Worm (Caenorhabditis elegans) whole organism, L4 larva: ENCODE measurements around the gene F29A7.6.
A peak's percentile ranks its signal among the peaks of the same experiment; 100 is the strongest.

Experiments
- D1046.2 ChIP-seq: fragments of 200-800 bp; sonication (Bioruptor generic); IDR thresholded peaks from 2 replicates; pipeline ENCODE4 v1.3.6; 2022; ENCODE audit warnings: missing genetic modification characterization, missing compliant biosample characterization
- F10B5.3 ChIP-seq: sonication (generic microtip); optimal IDR thresholded peaks from 2 replicates; lab custom pipeline; 2016; ENCODE audit warnings: mild to moderate bottlenecking, missing genetic modification characterization, missing compliant biosample characterization
- F44E2.7 ChIP-seq: fragments of 200-800 bp; sonication (Bioruptor generic); IDR thresholded peaks from 2 replicates; pipeline ENCODE4 v2.1.2; 2022; ENCODE audit warnings: missing genetic modification characterization, missing compliant biosample characterization
- Y5F2A.4 ChIP-seq: fragments of 200-800 bp; sonication (Bioruptor generic); optimal IDR thresholded peaks from 2 replicates; lab custom pipeline; 2018; ENCODE audit warnings: mild to moderate bottlenecking, missing genetic modification characterization, missing compliant biosample characterization
- aha-1 ChIP-seq: fragments of 150-350 bp; peaks from one replicate; lab custom pipeline; 2014; ENCODE audit warnings: missing biosample characterization, missing genetic modification characterization
- attf-4 ChIP-seq: sonication (generic microtip); optimal IDR thresholded peaks from 3 replicates; lab custom pipeline; 2017; ENCODE audit warnings: missing biosample characterization, missing genetic modification characterization
- ceh-44 ChIP-seq: fragments of 200-800 bp; sonication (Bioruptor generic); IDR thresholded peaks from 2 replicates; pipeline ENCODE4 v1.3.6; 2022; ENCODE audit warnings: missing genetic modification reagents, missing genetic modification characterization, missing compliant biosample characterization
- ces-1 ChIP-seq: fragments of 150-350 bp; sonication (generic microtip); optimal IDR thresholded peaks from 4 replicates; lab custom pipeline; 2014; ENCODE audit warnings: missing biosample characterization, missing genetic modification reagents, missing genetic modification characterization
- cey-2 ChIP-seq: sonication (generic microtip); optimal IDR thresholded peaks from 3 replicates; lab custom pipeline; 2017; ENCODE audit warnings: missing genetic modification characterization, mild to moderate bottlenecking, missing compliant biosample characterization, antibody characterized with exemption, borderline replicate concordance; ENCODE audit not compliant: insufficient read depth
- daf-19 ChIP-seq: fragments of 200-800 bp; sonication (Bioruptor generic); conservative IDR thresholded peaks from 2 replicates; pipeline ENCODE4 v1.3.6; 2022; ENCODE audit warnings: missing genetic modification characterization, missing compliant biosample characterization
- dmd-6 ChIP-seq: fragments of 200-800 bp; sonication (Bioruptor generic); IDR thresholded peaks from 2 replicates; pipeline ENCODE4 v1.3.6; 2022; ENCODE audit warnings: missing genetic modification reagents, missing genetic modification characterization, missing compliant biosample characterization
- dmd-9 ChIP-seq: fragments of 200-800 bp; sonication (Bioruptor generic); IDR thresholded peaks from 2 replicates; pipeline ENCODE4 v1.3.6; 2022; ENCODE audit warnings: missing genetic modification reagents, missing genetic modification characterization, missing compliant biosample characterization
- duxl-1 ChIP-seq: sonication (generic microtip); optimal IDR thresholded peaks from 2 replicates; lab custom pipeline; 2016; ENCODE audit warnings: mild to moderate bottlenecking, missing genetic modification characterization, moderate library complexity, missing compliant biosample characterization; ENCODE audit not compliant: poor library complexity
- egl-43 ChIP-seq: fragments of 200-800 bp; sonication (Bioruptor generic); IDR thresholded peaks from 2 replicates; pipeline ENCODE4 v1.3.6; 2022; ENCODE audit warnings: missing genetic modification reagents, missing genetic modification characterization, missing compliant biosample characterization
- fkh-10 ChIP-seq: fragments of 150-350 bp; optimal IDR thresholded peaks from 2 replicates; lab custom pipeline; 2014; ENCODE audit warnings: missing biosample characterization, missing genetic modification reagents, missing genetic modification characterization
- hlh-11 ChIP-seq: fragments of 200-800 bp; sonication (Bioruptor generic); optimal IDR thresholded peaks from 2 replicates; lab custom pipeline; 2018; ENCODE audit warnings: mild to moderate bottlenecking, missing genetic modification characterization, missing compliant biosample characterization
- hlh-30 ChIP-seq: sonication (generic microtip); optimal IDR thresholded peaks from 2 replicates; lab custom pipeline; 2017; ENCODE audit warnings: antibody characterized with exemption, mild to moderate bottlenecking, missing genetic modification characterization, missing compliant biosample characterization; ENCODE audit not compliant: insufficient read depth
- hmg-1.1 ChIP-seq: fragments of 200-800 bp; sonication (Bioruptor generic); IDR thresholded peaks from 2 replicates; pipeline ENCODE4 v1.3.6; 2022; ENCODE audit warnings: missing genetic modification reagents, missing genetic modification characterization, missing compliant biosample characterization
- lim-7 ChIP-seq: fragments of 200-800 bp; sonication (Bioruptor generic); IDR thresholded peaks from 2 replicates; pipeline ENCODE4 v1.3.6; 2022; ENCODE audit warnings: missing genetic modification characterization, missing compliant biosample characterization
- lin-13 ChIP-seq: fragments of 150-350 bp; optimal IDR thresholded peaks from 2 replicates; lab custom pipeline; 2014; ENCODE audit warnings: missing biosample characterization, missing genetic modification reagents, missing genetic modification characterization
- lin-15B ChIP-seq: fragments of 150-350 bp; sonication (generic microtip); optimal IDR thresholded peaks from 3 replicates; lab custom pipeline; 2014; ENCODE audit warnings: missing biosample characterization, missing genetic modification characterization
- lsy-2 ChIP-seq, 2 experiments: fragments of 150-350 bp in 1 of 2; sonication (generic microtip) in 1 of 2; optimal IDR thresholded peaks; 2 replicates each; lab custom pipeline; 2014 to 2017; ENCODE audit warnings: missing biosample characterization in 2 of 2, missing genetic modification characterization in 2 of 2
- madf-5 ChIP-seq, 2 experiments: fragments of 200-800 bp; sonication (Bioruptor generic); IDR thresholded peaks; 2 replicates each; pipeline ENCODE4 v1.3.6; 2022; ENCODE audit warnings: missing compliant biosample characterization in 2 of 2, missing genetic modification characterization in 2 of 2
- mdl-1 ChIP-seq, 2 experiments: fragments of 150-350 bp in 1 of 2; sonication (generic microtip) in 1 of 2; optimal IDR thresholded peaks; 2 replicates each; lab custom pipeline; 2014 to 2017; ENCODE audit warnings: missing biosample characterization in 2 of 2, missing genetic modification characterization in 2 of 2
- mep-1 ChIP-seq: fragments of 150-350 bp; sonication (generic microtip); optimal IDR thresholded peaks from 3 replicates; lab custom pipeline; 2014; ENCODE audit warnings: missing biosample characterization, missing genetic modification characterization
- mes-2 ChIP-seq: sonication (generic microtip); optimal IDR thresholded peaks from 2 replicates; lab custom pipeline; 2016; ENCODE audit warnings: missing genotype, mild to moderate bottlenecking, missing genetic modification characterization, missing compliant biosample characterization; ENCODE audit not compliant: poor library complexity, severe bottlenecking
- mxl-2 ChIP-seq: fragments of 200-800 bp; sonication (Bioruptor generic); conservative IDR thresholded peaks from 2 replicates; pipeline ENCODE4 v1.3.6; 2022; ENCODE audit warnings: missing genetic modification reagents, missing genetic modification characterization, missing compliant biosample characterization
- mxl-3 ChIP-seq: fragments of 200-800 bp; sonication (Bioruptor generic); optimal IDR thresholded peaks from 2 replicates; lab custom pipeline; 2018; ENCODE audit warnings: mild to moderate bottlenecking, missing genetic modification characterization, missing compliant biosample characterization
- nhr-25 ChIP-seq: sonication (generic microtip); optimal IDR thresholded peaks from 2 replicates; lab custom pipeline; 2017; ENCODE audit warnings: missing genetic modification characterization, mild to moderate bottlenecking, missing compliant biosample characterization, antibody characterized with exemption, moderate library complexity, borderline replicate concordance; ENCODE audit not compliant: insufficient read depth
- nhr-6 ChIP-seq: fragments of 150-350 bp; optimal IDR thresholded peaks from 2 replicates; lab custom pipeline; 2014; ENCODE audit warnings: missing biosample characterization, missing genetic modification characterization
- saeg-2 ChIP-seq: fragments of 200-800 bp; sonication (Bioruptor generic); IDR thresholded peaks from 2 replicates; pipeline ENCODE4 v1.3.6; 2022; ENCODE audit warnings: missing genetic modification reagents, missing genetic modification characterization, missing compliant biosample characterization
- tra-1 ChIP-seq: fragments of 200-800 bp; sonication (Bioruptor generic); IDR thresholded peaks from 2 replicates; pipeline ENCODE4 v1.3.6; 2022; ENCODE audit warnings: missing genetic modification reagents, missing genetic modification characterization, missing compliant biosample characterization
- unc-130 ChIP-seq: sonication (generic microtip); optimal IDR thresholded peaks from 2 replicates; lab custom pipeline; 2016; ENCODE audit warnings: missing genetic modification reagents, missing genetic modification characterization, missing compliant biosample characterization
- unc-62 ChIP-seq, 3 experiments: fragments of 150-350 bp in 1 of 3; sonication (generic microtip); optimal IDR thresholded peaks in 2 of 3; peaks in 1 of 3; 1 replicate in 1 of 3; 2 replicates in 2 of 3; lab custom pipeline; 2014 to 2017; ENCODE audit warnings: missing biosample characterization in 3 of 3, missing genetic modification characterization in 3 of 3, missing genetic modification reagents in 3 of 3, missing genotype in 1 of 3
- zag-1 ChIP-seq: fragments of 150-350 bp; optimal IDR thresholded peaks from 2 replicates; lab custom pipeline; 2014; ENCODE audit warnings: missing biosample characterization, missing genetic modification characterization
- ztf-11 ChIP-seq: fragments of 150-350 bp; optimal IDR thresholded peaks from 2 replicates; lab custom pipeline; 2014; ENCODE audit warnings: missing biosample characterization, missing genetic modification characterization

The F29A7.6 gene

ce11 chrII:2734735-2735134 is 17.7 kb downstream of the F29A7.6 start:
- TF ChIP-seq attf-4 (no peak), nhr-25 (tag; lab: Kevin White, UChicago) (peak; percentile 15), mxl-3 (GFP tag; lab: Kevin White, UChicago) (no peak), ztf-11 (tag; lab: Kevin White, UChicago) (no peak), ceh-44 (GFP tag; lab: Robert Waterston, UW) (no peak), dmd-9 (GFP tag; lab: Robert Waterston, UW) (0 out of 2 replicates have a peak, but pooled peaks have one; percentile 44), aha-1 (tag; lab: Kevin White, UChicago) (peak; percentile 70), lsy-2 (tag; optimal IDR thresholded peaks at IDR 0.05; lab: Kevin White, UChicago) (peak in 1 of 2 experiments; percentile 30), madf-5 (GFP tag; IDR thresholded peaks at IDR 0.05; lab: Robert Waterston, UW) (no peak), lin-13 (no peak), hlh-11 (tag; lab: Kevin White, UChicago) (peak; percentile 21), hmg-1.1 (GFP tag; lab: Robert Waterston, UW) (peak; percentile 72), tra-1 (no peak), nhr-6 (tag; lab: Kevin White, UChicago) (peak; percentile 26), dmd-6 (GFP tag; lab: Robert Waterston, UW) (0 out of 2 replicates have a peak, but pooled peaks have one; percentile 8), ces-1 (GFP tag; lab: Kevin White, UChicago) (no peak), lim-7 (GFP tag; lab: Robert Waterston, UW) (no peak), cey-2 (tag; lab: Kevin White, UChicago) (no peak), Y5F2A.4 (GFP tag; lab: Kevin White, UChicago) (no peak), egl-43 (GFP tag; lab: Robert Waterston, UW) (0 out of 2 replicates have a peak, but pooled peaks have one; percentile 7), saeg-2 (no peak), mes-2 (tag; lab: Kevin White, UChicago) (peak; percentile 59), unc-62 (GFP tag; optimal IDR thresholded peaks at IDR 0.05 in 1 of 2; lab: Kevin White, UChicago) (peak in 1 of 2 experiments; percentile 47), unc-62 (tag; optimal IDR thresholded peaks at IDR 0.05; lab: Kevin White, UChicago) (no peak), mep-1 (tag; lab: Kevin White, UChicago) (peak; percentile 64), hlh-30 (tag; lab: Kevin White, UChicago) (peak; percentile 46), duxl-1 (tag; lab: Kevin White, UChicago) (peak; percentile 84), mdl-1 (tag; optimal IDR thresholded peaks at IDR 0.05; lab: Kevin White, UChicago) (peak; percentile 28 to 37)

DNA sequence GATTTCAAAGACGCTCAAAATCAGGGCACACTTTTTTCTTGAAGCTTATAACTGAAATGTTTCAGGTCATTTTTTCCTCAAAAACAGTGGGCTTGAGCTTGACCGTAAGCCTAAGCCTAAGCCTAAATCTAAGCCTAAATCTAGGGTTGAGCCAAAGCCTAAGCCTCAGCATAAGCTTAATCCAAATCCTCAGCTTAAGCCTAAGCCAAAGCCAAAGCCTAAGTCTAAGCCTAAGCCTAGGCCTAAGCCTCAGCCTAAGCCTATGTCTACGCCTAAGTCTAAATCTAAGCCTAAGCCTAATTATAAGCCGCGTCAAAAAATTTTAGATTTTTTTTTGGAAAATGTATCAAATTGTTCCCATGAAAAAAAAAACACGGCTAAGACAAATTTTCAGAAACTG is 18.1 kb downstream of the F29A7.6 start:
- TF ChIP-seq daf-19 (no peak), zag-1 (no peak), F10B5.3 (tag; lab: Kevin White, UChicago) (no peak), D1046.2 (GFP tag; lab: Robert Waterston, UW) (no peak), mxl-2 (GFP tag; lab: Robert Waterston, UW) (no peak), F44E2.7 (GFP tag; lab: Robert Waterston, UW) (no peak), lin-15B (no peak), nhr-25 (tag; lab: Kevin White, UChicago) (no peak)

DNA sequence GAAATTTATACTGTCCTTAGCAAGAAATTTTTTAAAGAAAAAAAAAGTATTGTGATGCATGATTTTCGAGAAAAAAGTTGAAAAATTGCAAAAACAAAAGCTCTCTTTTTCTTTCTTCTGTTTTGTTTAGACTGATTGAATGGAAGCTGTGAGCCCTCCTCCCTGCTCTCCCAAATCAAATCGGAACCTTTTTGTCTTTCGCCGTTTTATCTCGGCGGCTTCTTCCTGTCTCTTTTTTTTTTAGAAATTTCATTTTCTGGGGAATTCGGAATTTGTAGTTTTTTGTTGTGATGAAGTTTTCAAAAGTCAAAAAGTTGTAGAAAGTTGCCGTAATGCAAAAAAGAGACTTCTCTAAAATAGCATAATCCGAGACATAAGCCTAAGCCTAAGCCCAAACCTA is 21.8 kb downstream of the F29A7.6 start:
- peak; percentile 6 for TF ChIP-seq fkh-10 (GFP tag; lab: Kevin White, UChicago)
- TF ChIP-seq unc-62 (GFP tag; optimal IDR thresholded peaks at IDR 0.05 in 1 of 2; lab: Kevin White, UChicago), result peak in 1 of 2 experiments; percentile 56
- TF ChIP-seq unc-62 (tag; optimal IDR thresholded peaks at IDR 0.05; lab: Kevin White, UChicago), result no peak
- TF ChIP-seq unc-130, result no peak
- peak; percentile 8 for TF ChIP-seq ces-1 (GFP tag; lab: Kevin White, UChicago)
- TF ChIP-seq, all 104 proteins: peak for 3
